Fruit fly (Drosophila melanogaster): ENCODE data around the gene amd.

The amd gene

DNA sequence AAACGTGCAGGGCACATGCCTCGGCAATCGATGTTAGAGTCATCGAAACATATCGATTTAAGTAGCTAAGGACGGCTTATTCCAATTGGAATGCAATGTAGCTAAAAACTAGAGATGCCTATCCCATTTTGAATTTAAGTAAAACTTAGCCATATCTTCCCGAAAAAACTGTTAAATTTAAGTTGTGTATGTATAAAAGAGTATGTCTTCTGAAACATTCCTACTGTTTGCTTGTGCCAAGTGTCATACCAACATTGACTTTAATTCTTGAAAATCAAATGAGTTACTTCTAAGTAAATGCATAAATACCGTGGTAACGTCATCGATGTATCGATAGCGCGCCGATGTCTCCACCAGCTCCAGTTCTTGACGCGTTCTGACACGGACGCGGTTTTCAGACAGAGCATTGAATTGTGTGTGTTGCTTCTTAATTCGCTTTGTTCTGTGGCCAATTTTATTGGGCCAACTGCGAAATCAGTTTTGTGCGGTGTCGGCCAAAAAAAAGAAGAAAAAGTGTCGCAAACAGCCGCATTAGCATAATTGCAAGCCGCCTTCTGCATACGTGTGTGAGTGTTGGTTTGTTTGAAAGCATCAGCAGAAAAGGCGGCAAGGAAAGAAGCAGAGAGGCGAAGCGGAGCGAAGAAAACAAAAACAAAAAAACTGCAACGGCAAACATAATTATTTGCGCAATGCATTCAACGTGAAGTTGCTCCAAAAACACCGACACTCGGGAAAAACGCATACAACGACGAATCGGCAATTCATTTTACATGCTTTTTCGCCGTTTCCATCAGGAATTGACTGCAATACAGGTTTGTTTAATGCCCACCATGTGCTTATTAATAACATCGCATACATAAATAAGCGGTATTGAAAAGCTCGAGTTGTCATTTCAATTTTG is 23.8 kb downstream of the amd start, which contains the start of gene brat (continued):
- TF ChIP-seq Sry-δ (GFP tag; optimal IDR thresholded peaks at IDR 0.05) = peak; percentile 93
- TF ChIP-seq ftz-f1 (GFP tag; optimal IDR thresholded peaks at IDR 0.05) = no peak
- TF ChIP-seq CG2199 (GFP tag; IDR thresholded peaks at IDR 0.05) = no peak
- no peak for TF ChIP-seq H15 (GFP tag; IDR thresholded peaks at IDR 0.05)
- no peak for TF ChIP-seq Tbp (GFP tag; optimal IDR thresholded peaks at IDR 0.05)
- peak; percentile 67 for TF ChIP-seq Hmr (GFP tag; optimal IDR thresholded peaks at IDR 0.05)
- peak; percentile 78; the same call in 1 of the 3 replicates for TF ChIP-seq zen2 (GFP tag; IDR thresholded peaks at IDR 0.05; ENCODE audit: partially characterized antibody)
- peak; percentile 44 for TF ChIP-seq Fer3 (tag; optimal IDR thresholded peaks at IDR 0.05)
- peak; percentile 42 for TF ChIP-seq slp2 (GFP tag; optimal IDR thresholded peaks at IDR 0.05)
- TF ChIP-seq E2f1 (GFP tag; IDR thresholded peaks at IDR 0.05) = no peak
- no peak for TF ChIP-seq Trl (optimal IDR thresholded peaks at IDR 0.05)
- TF ChIP-seq Trl (GFP tag; optimal IDR thresholded peaks at IDR 0.05) = peak; percentile 77
- no peak for TF ChIP-seq CG43689 (GFP tag; IDR thresholded peaks at IDR 0.05)
- TF ChIP-seq CG4328 (GFP tag; optimal IDR thresholded peaks at IDR 0.05) = peak; percentile 28
- peak; percentile 2 for TF ChIP-seq ems (GFP tag; optimal IDR thresholded peaks at IDR 0.05)
- no peak for TF ChIP-seq H2.0 (GFP tag; IDR thresholded peaks at IDR 0.05)
- TF ChIP-seq kah (GFP tag; optimal IDR thresholded peaks at IDR 0.05) = no peak
- no peak for TF ChIP-seq fru (optimal IDR thresholded peaks at IDR 0.05)
- peak; percentile 92 for TF ChIP-seq sens (GFP tag)
- TF ChIP-seq BEAF-32 (GFP tag; optimal IDR thresholded peaks at IDR 0.05) = peak; percentile 96
- peak; percentile 78 for TF ChIP-seq CG7963 (GFP tag; IDR thresholded peaks at IDR 0.05; ENCODE audit: partially characterized antibody)
- no peak for TF ChIP-seq z (GFP tag; IDR thresholded peaks at IDR 0.05)
- TF ChIP-seq YL-1 (GFP tag; optimal IDR thresholded peaks at IDR 0.05) = peak; percentile 40
- no peak for TF ChIP-seq CG12769 (tag; optimal IDR thresholded peaks at IDR 0.05)
- no peak for TF ChIP-seq CG10565 (GFP tag; optimal IDR thresholded peaks at IDR 0.05)
- TF ChIP-seq Hr39 (optimal IDR thresholded peaks at IDR 0.05) = no peak
- TF ChIP-seq Sox102F (GFP tag; optimal IDR thresholded peaks at IDR 0.05) = peak; percentile 22
- 0 out of 3 replicates have a peak, but pooled peaks have one; percentile 22 for TF ChIP-seq Dbx (GFP tag; IDR thresholded peaks at IDR 0.05)
- no peak for TF ChIP-seq C15 (GFP tag; IDR thresholded peaks at IDR 0.05)
- TF ChIP-seq hbn (GFP tag; IDR thresholded peaks at IDR 0.05; ENCODE audit: partially characterized antibody) = peak; percentile 86
- peak; percentile 13 for TF ChIP-seq CG11398 (GFP tag; optimal IDR thresholded peaks at IDR 0.05)
- no peak for TF ChIP-seq scrt (GFP tag; optimal IDR thresholded peaks at IDR 0.05)
- TF ChIP-seq sd (tag; optimal IDR thresholded peaks at IDR 0.05) = peak; percentile 99
- TF ChIP-seq CG7556 (GFP tag; optimal IDR thresholded peaks at IDR 0.05) = peak; percentile 1
- TF ChIP-seq CG3995 (GFP tag; optimal IDR thresholded peaks at IDR 0.05) = peak; percentile 65
- no peak for TF ChIP-seq cad (GFP tag; optimal IDR thresholded peaks at IDR 0.05)
- no peak for TF ChIP-seq Doc2 (GFP tag; IDR thresholded peaks at IDR 0.05)
- TF ChIP-seq CG12391 (tag; optimal IDR thresholded peaks at IDR 0.05) = peak; percentile 59
- TF ChIP-seq CoRest (tag; optimal IDR thresholded peaks at IDR 0.05) = peak; percentile 75
- TF ChIP-seq CG6765 (GFP tag; optimal IDR thresholded peaks at IDR 0.05) = no peak
- no peak for TF ChIP-seq CG7987 (GFP tag; optimal IDR thresholded peaks at IDR 0.05)
- peak; percentile 56; the same call in 1 of the 3 replicates for TF ChIP-seq jigr1 (GFP tag; IDR thresholded peaks at IDR 0.05)
- no peak for TF ChIP-seq disco-r (GFP tag; optimal IDR thresholded peaks at IDR 0.05)
- no peak for TF ChIP-seq CG11085 (GFP tag; IDR thresholded peaks at IDR 0.05)
- TF ChIP-seq lola (GFP tag; optimal IDR thresholded peaks at IDR 0.05) = peak in 1 of 3 experiments; percentile 48
- TF ChIP-seq sim (GFP tag; IDR thresholded peaks at IDR 0.05) = no peak
- TF ChIP-seq gsb-n (tag; optimal IDR thresholded peaks at IDR 0.05) = peak; percentile 6
- TF ChIP-seq Six4 (GFP tag; optimal IDR thresholded peaks at IDR 0.05) = peak; percentile 11
- peak; percentile 72; the same call in 2 of the 3 replicates for TF ChIP-seq CG11560 (tag; IDR thresholded peaks at IDR 0.05)
- TF ChIP-seq Ada2b (GFP tag; IDR thresholded peaks at IDR 0.05) = peak; percentile 24; the same call in 1 of the 2 replicates
